Worm (Caenorhabditis elegans) whole organism, L2 larva: ENCODE measurements around the gene par-1.

ENCODE experiments used
- elt-1 ChIP-seq: fragments of 150-350 bp; optimal IDR thresholded peaks from 2 replicates; lab custom pipeline; 2014; ENCODE audit warnings: missing biosample characterization, missing genetic modification characterization
- elt-3 ChIP-seq: sonication (generic microtip); optimal IDR thresholded peaks from 2 replicates; lab custom pipeline; 2017; ENCODE audit warnings: missing biosample characterization, missing genetic modification characterization
- lin-11 ChIP-seq: fragments of 150-350 bp; sonication (generic microtip); optimal IDR thresholded peaks from 2 replicates; lab custom pipeline; 2014; ENCODE audit warnings: missing biosample characterization, missing genetic modification characterization, inconsistent platforms, mixed read lengths
- nhr-237 ChIP-seq: fragments of 150-350 bp; optimal IDR thresholded peaks from 2 replicates; lab custom pipeline; 2014; ENCODE audit warnings: missing biosample characterization, missing genetic modification characterization
- nhr-6 ChIP-seq: fragments of 150-350 bp; optimal IDR thresholded peaks from 2 replicates; lab custom pipeline; 2014; ENCODE audit warnings: missing biosample characterization, missing genetic modification characterization
- snpc-4 ChIP-seq: fragments of 150-350 bp; optimal IDR thresholded peaks from 2 replicates; lab custom pipeline; 2014; ENCODE audit warnings: missing biosample characterization, missing genetic modification characterization

- TF ChIP-seq lin-11 (tag; lab: Kevin White, UChicago), result no peak
- TF ChIP-seq nhr-6, result no peak
- no peak for TF ChIP-seq elt-1 (tag; lab: Kevin White, UChicago)
- TF ChIP-seq snpc-4, result no peak
- no peak for TF ChIP-seq nhr-237 (tag; lab: Kevin White, UChicago)
- TF ChIP-seq elt-3 (tag; lab: Kevin White, UChicago), result no peak
Measured at ce11 chrV:14141846-14142245, 3.3 kb downstream of the par-1 start.
